Worm (Caenorhabditis elegans) whole organism, young adult: ENCODE data around the gene otpl-4.
A peak's percentile ranks its signal among the peaks of the same experiment; 100 is the strongest.

Experiments
- B0019.2 ChIP-seq: fragments of 200-800 bp; sonication (Bioruptor generic); conservative IDR thresholded peaks from 2 replicates; pipeline ENCODE4 v1.3.6; 2022; ENCODE audit warnings: missing genetic modification reagents, missing genetic modification characterization, missing compliant biosample characterization
- D2030.7 ChIP-seq: fragments of 200-800 bp; sonication (Bioruptor generic); IDR thresholded peaks from 2 replicates; pipeline ENCODE4 v1.3.6; 2022; ENCODE audit warnings: missing genetic modification reagents, missing genetic modification characterization, missing compliant biosample characterization
- F10E7.11 ChIP-seq: sonication (generic microtip); optimal IDR thresholded peaks from 2 replicates; lab custom pipeline; 2017; ENCODE audit warnings: mild to moderate bottlenecking, missing genetic modification characterization, moderate library complexity, missing compliant biosample characterization
- F22D6.2 ChIP-seq: sonication (generic microtip); optimal IDR thresholded peaks from 2 replicates; lab custom pipeline; 2016; ENCODE audit warnings: mild to moderate bottlenecking, missing genetic modification characterization, missing compliant biosample characterization
- F37B4.10 ChIP-seq: fragments of 200-800 bp; sonication (Bioruptor generic); IDR thresholded peaks from 2 replicates; pipeline ENCODE4 v1.3.6; 2022; ENCODE audit warnings: missing genetic modification characterization, missing compliant biosample characterization
- F49E8.2 ChIP-seq: sonication (generic microtip); optimal IDR thresholded peaks from 3 replicates; lab custom pipeline; 2017; ENCODE audit warnings: missing genetic modification characterization, mild to moderate bottlenecking, missing compliant biosample characterization, antibody characterized with exemption, moderate library complexity; ENCODE audit not compliant: insufficient read depth
- F55B11.4 ChIP-seq: sonication (generic microtip); optimal IDR thresholded peaks from 2 replicates; lab custom pipeline; 2016; ENCODE audit warnings: missing compliant biosample characterization, missing genetic modification characterization, borderline replicate concordance; ENCODE audit not compliant: insufficient read depth
- T07F8.4 ChIP-seq: sonication (generic microtip); optimal IDR thresholded peaks from 2 replicates; lab custom pipeline; 2016; ENCODE audit warnings: mild to moderate bottlenecking, missing genetic modification characterization, moderate library complexity, missing compliant biosample characterization
- T26A5.8 ChIP-seq: sonication (generic microtip); optimal IDR thresholded peaks from 2 replicates; lab custom pipeline; 2016; ENCODE audit warnings: missing genetic modification characterization, missing compliant biosample characterization
- Y56A3A.18 ChIP-seq: fragments of 200-800 bp; sonication (Bioruptor generic); IDR thresholded peaks from 2 replicates; pipeline ENCODE4 v1.3.6; 2022; ENCODE audit warnings: missing genetic modification reagents, missing genetic modification characterization, missing compliant biosample characterization
- Y79H2A.3 ChIP-seq: fragments of 200-800 bp; sonication (Bioruptor generic); conservative IDR thresholded peaks from 2 replicates; pipeline ENCODE4 v1.3.6; 2022; ENCODE audit warnings: missing genetic modification reagents, missing genetic modification characterization, missing compliant biosample characterization
- Y95B8A.8 ChIP-seq: fragments of 200-800 bp; sonication (Bioruptor generic); IDR thresholded peaks from 2 replicates; pipeline ENCODE4 v1.3.6; 2022; ENCODE audit warnings: missing genetic modification reagents, missing genetic modification characterization, missing compliant biosample characterization
- ZK185.1 ChIP-seq: sonication (generic microtip); optimal IDR thresholded peaks from 2 replicates; lab custom pipeline; 2016; ENCODE audit warnings: mild to moderate bottlenecking, missing genetic modification characterization, missing compliant biosample characterization; ENCODE audit not compliant: poor library complexity, severe bottlenecking
- attf-3 ChIP-seq: fragments of 200-800 bp; sonication (Bioruptor generic); conservative IDR thresholded peaks from 2 replicates; pipeline ENCODE4 v1.3.6; 2022; ENCODE audit warnings: missing genetic modification reagents, missing genetic modification characterization, missing compliant biosample characterization
- attf-5 ChIP-seq: fragments of 200-800 bp; sonication (Bioruptor generic); optimal IDR thresholded peaks from 2 replicates; lab custom pipeline; 2018; ENCODE audit warnings: mild to moderate bottlenecking, missing genetic modification characterization, missing compliant biosample characterization
- cebp-1 ChIP-seq, 2 experiments: fragments of 200-800 bp in 1 of 2; sonication (Bioruptor generic) in 1 of 2; sonication (generic microtip) in 1 of 2; IDR thresholded peaks in 1 of 2; optimal IDR thresholded peaks in 1 of 2; 2 replicates each; pipeline versions ENCODE4 v1.3.6 to Lab custom; 2017 to 2022; ENCODE audit warnings: missing compliant biosample characterization in 2 of 2, missing genetic modification characterization in 2 of 2, mild to moderate bottlenecking in 1 of 2, missing genetic modification reagents in 1 of 2, moderate library complexity in 1 of 2
- chd-7 ChIP-seq: sonication (generic microtip); optimal IDR thresholded peaks from 2 replicates; lab custom pipeline; 2016; ENCODE audit warnings: mild to moderate bottlenecking, missing genetic modification characterization, moderate library complexity, missing compliant biosample characterization
- efl-1 ChIP-seq: fragments of 150-350 bp; optimal IDR thresholded peaks from 2 replicates; lab custom pipeline; 2014; ENCODE audit warnings: missing biosample characterization, missing genetic modification reagents, missing genetic modification characterization
- egl-44 ChIP-seq: fragments of 200-800 bp; sonication (Bioruptor generic); IDR thresholded peaks from 2 replicates; pipeline ENCODE4 v1.3.6; 2022; ENCODE audit warnings: missing genetic modification reagents, missing genetic modification characterization, missing compliant biosample characterization
- ekl-4 ChIP-seq: fragments of 200-800 bp; sonication (Bioruptor generic); IDR thresholded peaks from 2 replicates; pipeline ENCODE4 v1.3.6; 2022; ENCODE audit warnings: missing genetic modification reagents, missing genetic modification characterization, missing compliant biosample characterization
- hlh-12 ChIP-seq: sonication (generic microtip); optimal IDR thresholded peaks from 2 replicates; lab custom pipeline; 2016; ENCODE audit warnings: missing genetic modification characterization, missing compliant biosample characterization
- hrde-1 ChIP-seq: sonication (generic microtip); optimal IDR thresholded peaks from 2 replicates; lab custom pipeline; 2016; ENCODE audit warnings: missing genetic modification characterization, mild to moderate bottlenecking, missing compliant biosample characterization, moderate library complexity, missing genotype, missing genetic modification reagents, borderline replicate concordance
- hsf-1 ChIP-seq: fragments of 200-800 bp; sonication (Bioruptor generic); IDR thresholded peaks from 2 replicates; pipeline ENCODE4 v1.3.6; 2022; ENCODE audit warnings: missing genetic modification reagents, missing genetic modification characterization, missing compliant biosample characterization
- lag-1 ChIP-seq: fragments of 200-800 bp; sonication (Bioruptor generic); IDR thresholded peaks from 2 replicates; pipeline ENCODE4 v1.3.6; 2022; ENCODE audit warnings: missing genetic modification reagents, missing genetic modification characterization, missing compliant biosample characterization
- lin-26 ChIP-seq: fragments of 200-800 bp; sonication (Bioruptor generic); IDR thresholded peaks from 2 replicates; pipeline ENCODE4 v1.3.6; 2022; ENCODE audit warnings: missing genetic modification reagents, missing genetic modification characterization, missing compliant biosample characterization
- lin-54 ChIP-seq: fragments of 200-800 bp; sonication (Bioruptor generic); optimal IDR thresholded peaks from 2 replicates; lab custom pipeline; 2018; ENCODE audit warnings: mild to moderate bottlenecking, missing genetic modification characterization, missing compliant biosample characterization
- madf-10 ChIP-seq: sonication (generic microtip); optimal IDR thresholded peaks from 2 replicates; lab custom pipeline; 2016; ENCODE audit warnings: mild to moderate bottlenecking, missing genetic modification characterization, missing compliant biosample characterization
- madf-8 ChIP-seq: fragments of 200-800 bp; sonication (Bioruptor generic); conservative IDR thresholded peaks from 2 replicates; pipeline ENCODE4 v1.3.6; 2022; ENCODE audit warnings: missing genetic modification reagents, missing genetic modification characterization, missing compliant biosample characterization
- mcd-1 ChIP-seq: fragments of 200-800 bp; sonication (Bioruptor generic); IDR thresholded peaks from 2 replicates; pipeline ENCODE4 v1.3.6; 2022; ENCODE audit warnings: missing genetic modification reagents, missing genetic modification characterization, missing compliant biosample characterization
- mes-4 ChIP-seq: sonication (generic microtip); optimal IDR thresholded peaks from 2 replicates; lab custom pipeline; 2016; ENCODE audit warnings: missing genotype, missing genetic modification characterization, missing compliant biosample characterization
- nhr-179 ChIP-seq: sonication (generic microtip); optimal IDR thresholded peaks from 2 replicates; lab custom pipeline; 2016; ENCODE audit warnings: mild to moderate bottlenecking, missing genetic modification characterization, missing compliant biosample characterization
- pha-4 ChIP-seq: fragments of 150-350 bp; sonication (generic microtip); optimal IDR thresholded peaks from 2 replicates; lab custom pipeline; 2014; ENCODE audit warnings: missing biosample characterization, missing genetic modification reagents, missing genetic modification characterization
- rcor-1 ChIP-seq: fragments of 200-800 bp; sonication (Bioruptor generic); IDR thresholded peaks from 2 replicates; pipeline ENCODE4 v1.3.6; 2022; ENCODE audit warnings: missing genetic modification reagents, missing genetic modification characterization, missing compliant biosample characterization
- rpc-1 ChIP-seq, 2 experiments: fragments of 150-350 bp in 1 of 2; sonication (generic microtip) in 1 of 2; optimal IDR thresholded peaks; 2 replicates each; lab custom pipeline; 2014 to 2018; ENCODE audit warnings: missing biosample characterization in 1 of 2, missing genetic modification characterization in 1 of 2, missing genetic modification reagents in 1 of 2, missing genotype in 1 of 2
- sea-2 ChIP-seq: fragments of 200-800 bp; sonication (Bioruptor generic); IDR thresholded peaks from 2 replicates; pipeline ENCODE4 v1.3.6; 2022; ENCODE audit warnings: missing genetic modification characterization, missing compliant biosample characterization
- snpc-1.1 ChIP-seq: sonication (generic microtip); optimal IDR thresholded peaks from 2 replicates; lab custom pipeline; 2017; ENCODE audit warnings: missing genetic modification characterization, mild to moderate bottlenecking, missing compliant biosample characterization, antibody characterized with exemption, moderate library complexity, missing genotype, missing genetic modification reagents; ENCODE audit not compliant: insufficient read depth
- snpc-1.3 ChIP-seq: sonication (generic microtip); optimal IDR thresholded peaks from 2 replicates; lab custom pipeline; 2017; ENCODE audit warnings: missing genetic modification characterization, mild to moderate bottlenecking, missing compliant biosample characterization, antibody characterized with exemption, moderate library complexity, missing genotype, missing genetic modification reagents; ENCODE audit not compliant: insufficient read depth
- snpc-3.4 ChIP-seq: sonication (generic microtip); optimal IDR thresholded peaks from 2 replicates; lab custom pipeline; 2017; ENCODE audit warnings: missing genetic modification characterization, mild to moderate bottlenecking, missing compliant biosample characterization, antibody characterized with exemption, moderate library complexity, missing genotype, missing genetic modification reagents
- tlf-1 ChIP-seq: fragments of 200-800 bp; sonication (Bioruptor generic); optimal IDR thresholded peaks from 2 replicates; lab custom pipeline; 2018; ENCODE audit warnings: mild to moderate bottlenecking, missing genetic modification characterization, missing compliant biosample characterization
- xnd-1 ChIP-seq: sonication (generic microtip); optimal IDR thresholded peaks from 2 replicates; lab custom pipeline; 2016; ENCODE audit warnings: missing genotype, missing genetic modification reagents, missing genetic modification characterization, missing compliant biosample characterization
- zim-3 ChIP-seq: sonication (generic microtip); optimal IDR thresholded peaks from 2 replicates; lab custom pipeline; 2017; ENCODE audit warnings: mild to moderate bottlenecking, missing genetic modification characterization, moderate library complexity, missing compliant biosample characterization
- ztf-22 ChIP-seq: fragments of 200-800 bp; sonication (Bioruptor generic); optimal IDR thresholded peaks from 2 replicates; lab custom pipeline; 2018; ENCODE audit warnings: mild to moderate bottlenecking, missing genetic modification characterization, moderate library complexity, missing compliant biosample characterization
- ztf-26 ChIP-seq: sonication (generic microtip); optimal IDR thresholded peaks from 2 replicates; lab custom pipeline; 2017; ENCODE audit warnings: missing genetic modification characterization, missing compliant biosample characterization
- ztf-28 ChIP-seq: fragments of 200-800 bp; sonication (Bioruptor generic); IDR thresholded peaks from 2 replicates; pipeline ENCODE4 v1.3.6; 2022; ENCODE audit warnings: missing genetic modification reagents, missing genetic modification characterization, missing compliant biosample characterization
- ztf-6 ChIP-seq: fragments of 200-800 bp; sonication (Bioruptor generic); IDR thresholded peaks from 2 replicates; pipeline ENCODE4 v1.3.6; 2022; ENCODE audit warnings: missing genetic modification reagents, missing genetic modification characterization, missing compliant biosample characterization

The otpl-4 gene

DNA sequence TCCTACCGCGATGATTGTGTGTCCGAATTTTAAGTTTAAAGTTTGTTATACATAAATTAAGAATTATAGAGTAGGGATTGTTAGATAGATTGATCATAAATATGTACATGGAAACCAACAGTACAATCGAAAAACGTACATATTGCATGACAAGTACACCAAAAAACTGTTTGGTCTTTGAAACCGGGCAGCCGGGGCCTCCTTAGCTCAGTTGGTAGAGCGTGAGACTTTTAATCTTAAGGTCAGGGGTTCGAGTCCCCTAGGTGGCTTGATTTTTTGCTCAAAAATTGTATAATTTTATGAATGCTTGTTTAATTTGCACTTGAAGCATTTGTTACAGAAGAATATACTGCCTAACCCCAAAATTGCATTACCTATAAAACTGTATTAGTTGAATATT lies 42.0 kb upstream of the otpl-4 start (continued):
- no peak for TF ChIP-seq hrde-1 (tag; lab: Kevin White, UChicago)
- TF ChIP-seq lin-26 (GFP tag; lab: Robert Waterston, UW), result peak; percentile 91
- no peak for TF ChIP-seq tlf-1 (GFP tag; lab: Kevin White, UChicago)
- TF ChIP-seq rpc-1 (optimal IDR thresholded peaks at IDR 0.05; lab: Kevin White, UChicago), result peak; percentile 48
- TF ChIP-seq rpc-1 (tag; optimal IDR thresholded peaks at IDR 0.05; lab: Kevin White, UChicago), result peak; percentile 78
- peak; percentile 71 for TF ChIP-seq D2030.7 (GFP tag; lab: Robert Waterston, UW)
- TF ChIP-seq hlh-12 (tag; lab: Kevin White, UChicago), result no peak
- no peak for TF ChIP-seq F10E7.11
- TF ChIP-seq snpc-1.1 (tag; lab: Kevin White, UChicago), result peak; percentile 29
- TF ChIP-seq snpc-3.4, result peak; percentile 25
- TF ChIP-seq rcor-1, result 0 out of 2 replicates have a peak, but pooled peaks have one; percentile 17
- TF ChIP-seq, all 124 proteins: peak for 26

ce11 chrV:8495965-8496364 lies 41.2 kb upstream of the otpl-4 start:
- TF ChIP-seq F37B4.10 (no peak), T26A5.8 (peak; percentile 70), ekl-4 (GFP tag; lab: Robert Waterston, UW) (no peak), egl-44 (GFP tag; lab: Robert Waterston, UW) (0 out of 2 replicates have a peak, but pooled peaks have one; percentile 26), Y95B8A.8 (GFP tag; lab: Robert Waterston, UW) (0 out of 2 replicates have a peak, but pooled peaks have one; percentile 77), mcd-1 (GFP tag; lab: Robert Waterston, UW) (no peak), ZK185.1 (tag; lab: Kevin White, UChicago) (no peak), lag-1 (GFP tag; lab: Robert Waterston, UW) (no peak), Y79H2A.3 (GFP tag; lab: Robert Waterston, UW) (no peak), ztf-28 (GFP tag; lab: Robert Waterston, UW) (no peak), ztf-26 (tag; lab: Kevin White, UChicago) (no peak), zim-3 (no peak), chd-7 (tag; lab: Kevin White, UChicago) (no peak), madf-8 (GFP tag; lab: Robert Waterston, UW) (no peak), rpc-1 (optimal IDR thresholded peaks at IDR 0.05; lab: Kevin White, UChicago) (peak; percentile 72), rpc-1 (tag; optimal IDR thresholded peaks at IDR 0.05; lab: Kevin White, UChicago) (peak; percentile 88), T07F8.4 (tag; lab: Kevin White, UChicago) (peak; percentile 35), snpc-1.3 (tag; lab: Kevin White, UChicago) (peak; percentile 47), cebp-1 (GFP tag; IDR thresholded peaks at IDR 0.05; lab: Robert Waterston, UW) (no peak), cebp-1 (tag; optimal IDR thresholded peaks at IDR 0.05; lab: Kevin White, UChicago) (peak; percentile 47), lin-26 (GFP tag; lab: Robert Waterston, UW) (peak; percentile 86), attf-5 (GFP tag; lab: Kevin White, UChicago) (peak; percentile 43), Y56A3A.18 (GFP tag; lab: Robert Waterston, UW) (0 out of 2 replicates have a peak, but pooled peaks have one; percentile 14), B0019.2 (GFP tag; lab: Robert Waterston, UW) (no peak), madf-10 (tag; lab: Kevin White, UChicago) (peak; percentile 33), attf-3 (GFP tag; lab: Robert Waterston, UW) (0 out of 2 replicates have a peak, but pooled peaks have one; percentile 40), nhr-179 (tag; lab: Kevin White, UChicago) (no peak), ztf-6 (GFP tag; lab: Robert Waterston, UW) (no peak), sea-2 (GFP tag; lab: Robert Waterston, UW) (no peak), xnd-1 (tag; lab: Kevin White, UChicago) (no peak), lin-54 (peak; percentile 29), efl-1 (no peak), ztf-22 (GFP tag; lab: Kevin White, UChicago) (no peak), F49E8.2 (peak; percentile 21), pha-4 (tag; lab: Kevin White, UChicago) (no peak), mes-4 (tag; lab: Kevin White, UChicago) (no peak), F22D6.2 (tag; lab: Kevin White, UChicago) (no peak), hsf-1 (peak; percentile 60; the same call in 1 of the 2 replicates), F55B11.4 (no peak)
